Fruit fly (Drosophila melanogaster) whole organism, embryonic: Measurements from ENCODE around the gene SCaMC.

Source experiments
- Adf1 ChIP-seq: fragments of 200-800 bp; sonication (Bioruptor generic); IDR thresholded peaks from 2 replicates; pipeline ENCODE4 v1.3.6; 2022; ENCODE audit warnings: missing biosample characterization, missing genetic modification characterization
- CG10431 ChIP-seq: fragments of 200-800 bp; sonication (Bioruptor generic); optimal IDR thresholded peaks from 3 replicates; lab custom pipeline; 2018; ENCODE audit warnings: missing biosample characterization, mild to moderate bottlenecking, missing genetic modification characterization
- CG10654 ChIP-seq: fragments of 200-800 bp; sonication (Bioruptor generic); optimal IDR thresholded peaks from 2 replicates; lab custom pipeline; 2016; ENCODE audit warnings: missing biosample characterization, missing genetic modification characterization
- CG11093 ChIP-seq: fragments of 200-800 bp; sonication (Bioruptor generic); IDR thresholded peaks from 3 replicates; pipeline ENCODE4 v1.3.6; 2022; ENCODE audit warnings: missing biosample characterization, missing genetic modification characterization
- CG11247 ChIP-seq: fragments of 200-800 bp; sonication (Bioruptor generic); IDR thresholded peaks from 2 replicates; pipeline ENCODE4 v1.3.6; 2022; ENCODE audit warnings: missing biosample characterization, missing genetic modification characterization
- CG11696 ChIP-seq: fragments of 200-800 bp; sonication (Bioruptor generic); IDR thresholded peaks from 2 replicates; pipeline ENCODE4 v1.3.6; 2022; ENCODE audit warnings: missing biosample characterization, missing genetic modification characterization
- CG12391 ChIP-seq: fragments of 200-800 bp; sonication (Bioruptor generic); optimal IDR thresholded peaks from 3 replicates; lab custom pipeline; 2018; ENCODE audit warnings: missing biosample characterization, mild to moderate bottlenecking, missing genetic modification characterization, moderate library complexity
- CG13624 ChIP-seq: fragments of 200-800 bp; sonication (Bioruptor generic); optimal IDR thresholded peaks from 2 replicates; lab custom pipeline; 2016; ENCODE audit warnings: missing biosample characterization, missing genetic modification characterization
- CG17359 ChIP-seq: fragments of 200-800 bp; sonication (Bioruptor generic); optimal IDR thresholded peaks from 3 replicates; lab custom pipeline; 2018; ENCODE audit warnings: missing biosample characterization, mild to moderate bottlenecking, missing genetic modification characterization, moderate library complexity
- CG18011 ChIP-seq: fragments of 200-800 bp; sonication (Bioruptor generic); optimal IDR thresholded peaks from 2 replicates; lab custom pipeline; 2017; ENCODE audit warnings: missing biosample characterization, missing genetic modification characterization, mild to moderate bottlenecking, moderate library complexity, missing genotype
- CG18619 ChIP-seq: fragments of 200-800 bp; sonication (Bioruptor generic); optimal IDR thresholded peaks from 3 replicates; lab custom pipeline; 2017; ENCODE audit warnings: missing biosample characterization, mild to moderate bottlenecking, missing genetic modification characterization
- CG2199 ChIP-seq: fragments of 200-800 bp; sonication (Bioruptor generic); IDR thresholded peaks from 3 replicates; pipeline ENCODE4 v1.3.6; 2022; ENCODE audit warnings: missing biosample characterization, missing genetic modification characterization
- CG2202 ChIP-seq: fragments of 200-800 bp; sonication (Bioruptor generic); optimal IDR thresholded peaks from 2 replicates; lab custom pipeline; 2018; ENCODE audit warnings: missing biosample characterization, mild to moderate bottlenecking, missing genetic modification characterization
- CG2889 ChIP-seq: fragments of 200-800 bp; sonication (Bioruptor generic); IDR thresholded peaks from 3 replicates; pipeline ENCODE4 v1.3.6; 2022; ENCODE audit warnings: missing biosample characterization, missing genetic modification characterization
- CG4328 ChIP-seq: fragments of 200-800 bp; sonication (Bioruptor generic); optimal IDR thresholded peaks from 3 replicates; lab custom pipeline; 2017; ENCODE audit warnings: missing biosample characterization, missing genetic modification reagents, missing genetic modification characterization
- CG4617 ChIP-seq: fragments of 200-800 bp; sonication (Bioruptor generic); optimal IDR thresholded peaks from 3 replicates; lab custom pipeline; 2016; ENCODE audit warnings: missing biosample characterization, missing genetic modification characterization, borderline replicate concordance
- CG6791 ChIP-seq: fragments of 200-800 bp; sonication (Bioruptor generic); IDR thresholded peaks from 3 replicates; pipeline ENCODE4 v1.3.6; 2022; ENCODE audit warnings: missing biosample characterization, missing genetic modification characterization; ENCODE audit not compliant: partially characterized antibody
- CG7556 ChIP-seq: fragments of 200-800 bp; sonication (Bioruptor generic); optimal IDR thresholded peaks from 2 replicates; lab custom pipeline; 2017; ENCODE audit warnings: missing biosample characterization, mild to moderate bottlenecking, missing genetic modification characterization
- CG7987 ChIP-seq: fragments of 200-800 bp; sonication (Bioruptor generic); optimal IDR thresholded peaks from 2 replicates; lab custom pipeline; 2018; ENCODE audit warnings: missing biosample characterization, mild to moderate bottlenecking, missing genetic modification characterization, moderate library complexity
- CG8290 ChIP-seq, 3 experiments: fragments of 200-800 bp; sonication (Bioruptor generic); optimal IDR thresholded peaks; 2 replicates each; lab custom pipeline; 2016 to 2019; ENCODE audit warnings: missing biosample characterization in 3 of 3, missing genetic modification characterization in 3 of 3, mild to moderate bottlenecking in 2 of 3, moderate library complexity in 1 of 3
- CG9215 ChIP-seq: fragments of 200-800 bp; sonication (Bioruptor generic); IDR thresholded peaks from 2 replicates; pipeline ENCODE4 v1.3.6; 2022; ENCODE audit warnings: missing biosample characterization, missing genetic modification characterization
- CG9609 ChIP-seq: fragments of 200-800 bp; sonication (Bioruptor generic); optimal IDR thresholded peaks from 3 replicates; lab custom pipeline; 2016; ENCODE audit warnings: missing biosample characterization, missing genetic modification characterization
- Chrac-16 ChIP-seq: fragments of 200-800 bp; sonication (Bioruptor generic); optimal IDR thresholded peaks from 3 replicates; lab custom pipeline; 2016; ENCODE audit warnings: missing biosample characterization, missing genetic modification characterization
- CkIIα-i1 ChIP-seq: fragments of 200-800 bp; sonication (Bioruptor generic); IDR thresholded peaks from 2 replicates; pipeline ENCODE4 v1.3.6; 2022; ENCODE audit warnings: missing biosample characterization, missing genetic modification characterization
- Doc2 ChIP-seq: fragments of 200-800 bp; sonication (Bioruptor generic); IDR thresholded peaks from 2 replicates; pipeline ENCODE4 v1.3.6; 2022; ENCODE audit warnings: missing biosample characterization, missing genetic modification characterization
- Doc3 ChIP-seq: fragments of 200-800 bp; sonication (Bioruptor generic); IDR thresholded peaks from 3 replicates; pipeline ENCODE4 v1.3.6; 2022; ENCODE audit warnings: missing biosample characterization, missing genetic modification characterization; ENCODE audit not compliant: partially characterized antibody
- HLH4C ChIP-seq: fragments of 200-800 bp; sonication (Bioruptor generic); IDR thresholded peaks from 3 replicates; pipeline ENCODE4 v1.3.6; 2022; ENCODE audit warnings: missing biosample characterization, missing genetic modification characterization; ENCODE audit not compliant: partially characterized antibody
- HLHmδ ChIP-seq: fragments of 200-800 bp; sonication (Bioruptor generic); optimal IDR thresholded peaks from 2 replicates; lab custom pipeline; 2018; ENCODE audit warnings: missing biosample characterization, mild to moderate bottlenecking, missing genetic modification characterization, moderate library complexity
- Kr ChIP-seq: fragments of 200-800 bp; sonication (Bioruptor generic); optimal IDR thresholded peaks from 2 replicates; lab custom pipeline; 2017; ENCODE audit warnings: missing biosample characterization, mild to moderate bottlenecking, missing genetic modification characterization
- MESR4 ChIP-seq: fragments of 200-800 bp; sonication (Bioruptor generic); optimal IDR thresholded peaks from 2 replicates; lab custom pipeline; 2018; ENCODE audit warnings: missing biosample characterization, mild to moderate bottlenecking, missing genetic modification characterization, moderate library complexity
- NC2β ChIP-seq: fragments of 200-800 bp; sonication (Bioruptor generic); optimal IDR thresholded peaks from 2 replicates; lab custom pipeline; 2016; ENCODE audit warnings: missing biosample characterization, missing genetic modification characterization
- Oli ChIP-seq: fragments of 200-800 bp; sonication (Bioruptor generic); optimal IDR thresholded peaks from 2 replicates; lab custom pipeline; 2018; ENCODE audit warnings: missing biosample characterization, mild to moderate bottlenecking, missing genetic modification characterization, moderate library complexity
- amos ChIP-seq: fragments of 200-800 bp; sonication (Bioruptor generic); IDR thresholded peaks from 2 replicates; pipeline ENCODE4 v1.3.6; 2022; ENCODE audit warnings: missing biosample characterization, missing genetic modification characterization; ENCODE audit not compliant: partially characterized antibody
- ato ChIP-seq: fragments of 200-800 bp; sonication (Bioruptor generic); IDR thresholded peaks from 2 replicates; pipeline ENCODE4 v1.3.6; 2022; ENCODE audit warnings: missing biosample characterization, missing genetic modification characterization; ENCODE audit not compliant: partially characterized antibody
- az2 ChIP-seq: fragments of 200-800 bp; sonication (Bioruptor generic); optimal IDR thresholded peaks from 3 replicates; lab custom pipeline; 2016; ENCODE audit warnings: missing biosample characterization, missing genetic modification characterization
- bigmax ChIP-seq: fragments of 200-800 bp; sonication (Bioruptor generic); optimal IDR thresholded peaks from 2 replicates; lab custom pipeline; 2018; ENCODE audit warnings: missing biosample characterization, mild to moderate bottlenecking, missing genetic modification characterization
- bsh ChIP-seq, 2 experiments: fragments of 200-800 bp; sonication (Bioruptor generic); optimal IDR thresholded peaks; 2 replicates each; lab custom pipeline; 2017 to 2018; ENCODE audit warnings: mild to moderate bottlenecking in 2 of 2, missing biosample characterization in 2 of 2, missing genetic modification characterization in 2 of 2, moderate library complexity in 1 of 2
- esg ChIP-seq: fragments of 200-800 bp; sonication (Bioruptor generic); conservative IDR thresholded peaks from 2 replicates; pipeline ENCODE4 v1.3.6; 2022; ENCODE audit warnings: missing biosample characterization, missing genetic modification characterization
- gfzf ChIP-seq: fragments of 200-800 bp; sonication (Bioruptor generic); optimal IDR thresholded peaks from 2 replicates; lab custom pipeline; 2016; ENCODE audit warnings: missing biosample characterization, mild to moderate bottlenecking, missing genetic modification characterization, moderate library complexity
- gsb-n ChIP-seq: fragments of 200-800 bp; sonication (Bioruptor generic); optimal IDR thresholded peaks from 3 replicates; lab custom pipeline; 2018; ENCODE audit warnings: missing biosample characterization, mild to moderate bottlenecking, missing genetic modification characterization
- hbn ChIP-seq: fragments of 200-800 bp; sonication (Bioruptor generic); IDR thresholded peaks from 2 replicates; pipeline ENCODE4 v1.3.6; 2022; ENCODE audit warnings: missing biosample characterization, missing genetic modification characterization; ENCODE audit not compliant: partially characterized antibody
- hkb ChIP-seq, 2 experiments: fragments of 200-800 bp in 1 of 2; fragments of >200 bp in 1 of 2; sonication (Bioruptor generic) in 1 of 2; IDR thresholded peaks in 1 of 2; optimal IDR thresholded peaks in 1 of 2; 2 replicates each; pipeline versions ENCODE4 v1.3.6 to Lab custom; 2017 to 2022; ENCODE audit warnings: missing biosample characterization in 1 of 2, missing genetic modification characterization in 1 of 2
- insv ChIP-seq, 2 experiments: fragments of 200-800 bp; sonication (Bioruptor generic); optimal IDR thresholded peaks; 3 replicates each; lab custom pipeline; 2016 to 2018; ENCODE audit warnings: missing biosample characterization in 2 of 2, missing genetic modification characterization in 2 of 2
- odd ChIP-seq: fragments of 200-800 bp; sonication (Bioruptor generic); optimal IDR thresholded peaks from 2 replicates; lab custom pipeline; 2017; ENCODE audit warnings: missing biosample characterization, mild to moderate bottlenecking, missing genetic modification characterization
- sens-2 ChIP-seq: fragments of 200-800 bp; sonication (Bioruptor generic); IDR thresholded peaks from 2 replicates; pipeline ENCODE4 v1.3.6; 2022; ENCODE audit warnings: missing biosample characterization, missing genetic modification characterization
- slp2 ChIP-seq: fragments of 200-800 bp; sonication (Bioruptor generic); optimal IDR thresholded peaks from 2 replicates; lab custom pipeline; 2016; ENCODE audit warnings: missing biosample characterization, missing genetic modification characterization
- ssp ChIP-seq: fragments of 200-800 bp; sonication (Bioruptor generic); IDR thresholded peaks from 2 replicates; pipeline ENCODE4 v1.3.6; 2022; ENCODE audit warnings: missing biosample characterization, missing genetic modification characterization
- stc ChIP-seq: fragments of 200-800 bp; sonication (Bioruptor generic); IDR thresholded peaks from 2 replicates; pipeline ENCODE4 v1.3.6; 2022; ENCODE audit warnings: missing biosample characterization, missing genetic modification characterization
- trem ChIP-seq: fragments of 200-800 bp; optimal IDR thresholded peaks from 3 replicates; lab custom pipeline; 2019; ENCODE audit warnings: missing biosample characterization, mild to moderate bottlenecking, missing genetic modification characterization, moderate library complexity
- tx ChIP-seq: fragments of 200-800 bp; sonication (Bioruptor generic); optimal IDR thresholded peaks from 2 replicates; lab custom pipeline; 2016; ENCODE audit warnings: missing biosample characterization, missing genetic modification characterization

SCaMC gene

dm6 chr3L:12399171-12399570 is 15.5 kb downstream of the SCaMC start, which contains the start of gene CG32104 (continued):
- TF ChIP-seq amos (GFP tag; lab: Robert Waterston, UW) (no peak), CG13624 (GFP tag; lab: Kevin White, UChicago) (no peak), Chrac-16 (no peak), odd (no peak), stc (GFP tag; lab: Robert Waterston, UW) (no peak), CG2202 (tag; lab: Kevin White, UChicago) (no peak), CG17359 (tag; lab: Kevin White, UChicago) (no peak), Doc3 (GFP tag; lab: Robert Waterston, UW) (no peak), CG11247 (GFP tag; lab: Robert Waterston, UW) (no peak), gsb-n (tag; lab: Kevin White, UChicago) (no peak), NC2β (GFP tag; lab: Kevin White, UChicago) (no peak), hbn (GFP tag; lab: Robert Waterston, UW) (no peak), CG18619 (GFP tag; lab: Kevin White, UChicago) (no peak), CG8290 (GFP tag; optimal IDR thresholded peaks at IDR 0.05; lab: Kevin White, UChicago) (no peak), CG8290 (tag; optimal IDR thresholded peaks at IDR 0.05; lab: Kevin White, UChicago) (no peak), CG10654 (GFP tag; lab: Kevin White, UChicago) (no peak), Doc2 (GFP tag; lab: Robert Waterston, UW) (no peak), bsh (GFP tag; optimal IDR thresholded peaks at IDR 0.05; lab: Kevin White, UChicago) (no peak), CG7987 (no peak), az2 (no peak), hkb (optimal IDR thresholded peaks at IDR 0.05; lab: Kevin White, UChicago) (no peak), hkb (GFP tag; IDR thresholded peaks at IDR 0.05; lab: Robert Waterston, UW) (no peak), CG12391 (no peak), sens-2 (no peak), MESR4 (GFP tag; lab: Kevin White, UChicago) (peak; percentile 28), bigmax (no peak), CG2199 (GFP tag; lab: Robert Waterston, UW) (no peak), ato (GFP tag; lab: Robert Waterston, UW) (no peak), Kr (GFP tag; lab: Kevin White, UChicago) (no peak), CG4328 (GFP tag; lab: Kevin White, UChicago) (no peak), trem (peak; percentile 2), gfzf (GFP tag; lab: Kevin White, UChicago) (peak; percentile 76), Adf1 (GFP tag; lab: Robert Waterston, UW) (no peak), CG10431 (GFP tag; lab: Kevin White, UChicago) (no peak), CG6791 (GFP tag; lab: Robert Waterston, UW) (0 out of 3 replicates have a peak, but pooled peaks have one; percentile 16), CkIIα-i1 (GFP tag; lab: Robert Waterston, UW) (no peak), tx (no peak), ssp (GFP tag; lab: Robert Waterston, UW) (no peak), esg (no peak), Oli (tag; lab: Kevin White, UChicago) (no peak), CG7556 (GFP tag; lab: Kevin White, UChicago) (no peak), CG11696 (GFP tag; lab: Robert Waterston, UW) (no peak), CG11093 (GFP tag; lab: Robert Waterston, UW) (no peak), insv (GFP tag; optimal IDR thresholded peaks at IDR 0.05; lab: Kevin White, UChicago) (peak; percentile 89 to 97), CG9215 (no peak), CG18011 (GFP tag; lab: Kevin White, UChicago) (no peak), CG4617 (GFP tag; lab: Kevin White, UChicago) (no peak), CG2889 (GFP tag; lab: Robert Waterston, UW) (no peak), CG9609 (GFP tag; lab: Kevin White, UChicago) (no peak), HLH4C (GFP tag; lab: Robert Waterston, UW) (no peak), HLHmδ (GFP tag; lab: Kevin White, UChicago) (no peak), slp2 (GFP tag; lab: Kevin White, UChicago) (no peak)
